Worm (Caenorhabditis elegans) whole organism, L3 larva: ENCODE data around the gene eelo-2.

Source experiments
- R02D3.7 ChIP-seq: fragments of 150-350 bp; optimal IDR thresholded peaks from 2 replicates; lab custom pipeline; 2014; ENCODE audit warnings: missing biosample characterization, missing genetic modification characterization
- ZK546.5 ChIP-seq: sonication (generic microtip); optimal IDR thresholded peaks from 2 replicates; lab custom pipeline; 2017; ENCODE audit warnings: missing biosample characterization, missing genetic modification characterization
- aly-2 ChIP-seq: fragments of 150-350 bp; optimal IDR thresholded peaks from 2 replicates; lab custom pipeline; 2014; ENCODE audit warnings: missing biosample characterization, missing genetic modification characterization
- ama-1 ChIP-seq: fragments of 150-350 bp; optimal IDR thresholded peaks from 2 replicates; lab custom pipeline; 2018
- ceh-16 ChIP-seq: sonication (generic microtip); optimal IDR thresholded peaks from 2 replicates; lab custom pipeline; 2017; ENCODE audit warnings: missing biosample characterization, missing genetic modification characterization
- ceh-28 ChIP-seq: fragments of 150-350 bp; optimal IDR thresholded peaks from 2 replicates; lab custom pipeline; 2014; ENCODE audit warnings: missing biosample characterization, missing genetic modification reagents, missing genetic modification characterization
- ceh-82 ChIP-seq: fragments of 150-350 bp; optimal IDR thresholded peaks from 2 replicates; lab custom pipeline; 2014; ENCODE audit warnings: missing biosample characterization, missing genetic modification characterization
- ceh-9 ChIP-seq: sonication (generic microtip); optimal IDR thresholded peaks from 2 replicates; lab custom pipeline; 2018; ENCODE audit warnings: missing biosample characterization, missing genetic modification characterization
- daf-12 ChIP-seq: fragments of 150-350 bp; optimal IDR thresholded peaks from 2 replicates; lab custom pipeline; 2014; ENCODE audit warnings: missing biosample characterization, missing genetic modification reagents, missing genetic modification characterization
- egl-27 ChIP-seq: sonication (generic microtip); optimal IDR thresholded peaks from 4 replicates; lab custom pipeline; 2017; ENCODE audit warnings: missing biosample characterization, missing genetic modification reagents, missing genetic modification characterization
- egl-5 ChIP-seq: fragments of 150-350 bp; optimal IDR thresholded peaks from 2 replicates; lab custom pipeline; 2017; ENCODE audit warnings: missing biosample characterization, missing genetic modification reagents, missing genetic modification characterization, inconsistent platforms
- elt-1 ChIP-seq: fragments of 150-350 bp; optimal IDR thresholded peaks from 2 replicates; lab custom pipeline; 2014; ENCODE audit warnings: missing biosample characterization, missing genetic modification characterization
- elt-2 ChIP-seq: sonication (generic microtip); optimal IDR thresholded peaks from 2 replicates; lab custom pipeline; 2016; ENCODE audit warnings: missing genetic modification reagents, mild to moderate bottlenecking, missing genetic modification characterization, missing compliant biosample characterization
- elt-3 ChIP-seq, 3 experiments: fragments of 150-350 bp in 1 of 3; sonication (generic microtip) in 2 of 3; optimal IDR thresholded peaks; 2 replicates in 2 of 3; 4 replicates in 1 of 3; lab custom pipeline; 2014 to 2017; ENCODE audit warnings: missing biosample characterization in 3 of 3, missing genetic modification characterization in 3 of 3
- eor-1 ChIP-seq, 2 experiments: fragments of 150-350 bp; optimal IDR thresholded peaks; 2 replicates each; lab custom pipeline; 2014 to 2018; ENCODE audit warnings: missing biosample characterization in 2 of 2, missing genetic modification characterization in 2 of 2
- fkh-10 ChIP-seq: sonication (generic microtip); optimal IDR thresholded peaks from 2 replicates; lab custom pipeline; 2017; ENCODE audit warnings: missing biosample characterization, missing genetic modification reagents, missing genetic modification characterization
- fkh-2 ChIP-seq: fragments of 150-350 bp; optimal IDR thresholded peaks from 2 replicates; lab custom pipeline; 2014; ENCODE audit warnings: missing biosample characterization, missing genetic modification reagents, missing genetic modification characterization
- fos-1 ChIP-seq: fragments of 150-350 bp; optimal IDR thresholded peaks from 2 replicates; lab custom pipeline; 2014; ENCODE audit warnings: missing biosample characterization, missing genetic modification characterization
- hmg-11 ChIP-seq: sonication (generic microtip); optimal IDR thresholded peaks from 2 replicates; lab custom pipeline; 2016; ENCODE audit warnings: missing genetic modification characterization, missing compliant biosample characterization
- jun-1 ChIP-seq: fragments of 150-350 bp; optimal IDR thresholded peaks from 2 replicates; lab custom pipeline; 2014; ENCODE audit warnings: missing biosample characterization, missing genetic modification reagents, missing genetic modification characterization
- lin-15B ChIP-seq: fragments of 150-350 bp; optimal IDR thresholded peaks from 2 replicates; lab custom pipeline; 2014; ENCODE audit warnings: missing biosample characterization, missing genetic modification characterization
- lin-39 ChIP-seq: fragments of 150-350 bp; optimal IDR thresholded peaks from 2 replicates; lab custom pipeline; 2018; ENCODE audit warnings: missing biosample characterization, missing genetic modification reagents, missing genetic modification characterization
- lsy-12 ChIP-seq: sonication (generic microtip); optimal IDR thresholded peaks from 2 replicates; lab custom pipeline; 2016; ENCODE audit warnings: mild to moderate bottlenecking, missing genetic modification characterization, missing compliant biosample characterization
- mdl-1 ChIP-seq: fragments of 150-350 bp; optimal IDR thresholded peaks from 2 replicates; lab custom pipeline; 2014; ENCODE audit warnings: missing biosample characterization, missing genetic modification characterization
- mml-1 ChIP-seq: fragments of 150-350 bp; sonication (generic microtip); optimal IDR thresholded peaks from 3 replicates; lab custom pipeline; 2014; ENCODE audit warnings: missing biosample characterization, missing genetic modification characterization
- nfya-1 ChIP-seq: sonication (generic microtip); optimal IDR thresholded peaks from 2 replicates; lab custom pipeline; 2017; ENCODE audit warnings: missing genetic modification characterization, mild to moderate bottlenecking, missing compliant biosample characterization, antibody characterized with exemption, moderate library complexity; ENCODE audit not compliant: insufficient read depth
- nhr-11 ChIP-seq: fragments of 150-350 bp; optimal IDR thresholded peaks from 2 replicates; lab custom pipeline; 2014; ENCODE audit warnings: missing biosample characterization, missing genetic modification characterization
- nhr-12 ChIP-seq: fragments of 150-350 bp; optimal IDR thresholded peaks from 2 replicates; lab custom pipeline; 2014; ENCODE audit warnings: missing biosample characterization, missing genetic modification characterization
- nhr-23 ChIP-seq: fragments of 150-350 bp; optimal IDR thresholded peaks from 2 replicates; lab custom pipeline; 2014; ENCODE audit warnings: missing biosample characterization, missing genetic modification reagents, missing genetic modification characterization
- nhr-237 ChIP-seq: fragments of 150-350 bp; optimal IDR thresholded peaks from 2 replicates; lab custom pipeline; 2014; ENCODE audit warnings: missing biosample characterization, missing genetic modification characterization
- nhr-25 ChIP-seq: sonication (generic microtip); optimal IDR thresholded peaks from 2 replicates; lab custom pipeline; 2017; ENCODE audit warnings: missing biosample characterization, missing genetic modification characterization
- nhr-28 ChIP-seq: fragments of 150-350 bp; optimal IDR thresholded peaks from 2 replicates; lab custom pipeline; 2014; ENCODE audit warnings: missing biosample characterization, missing genetic modification characterization
- nhr-43 ChIP-seq: sonication (generic microtip); optimal IDR thresholded peaks from 2 replicates; lab custom pipeline; 2016; ENCODE audit warnings: mild to moderate bottlenecking, missing genetic modification characterization, missing compliant biosample characterization; ENCODE audit not compliant: poor library complexity, severe bottlenecking
- nhr-67 ChIP-seq: fragments of 150-350 bp; optimal IDR thresholded peaks from 2 replicates; lab custom pipeline; 2014; ENCODE audit warnings: missing biosample characterization, missing genetic modification characterization
- nhr-76 ChIP-seq: fragments of 150-350 bp; sonication (generic microtip); optimal IDR thresholded peaks from 5 replicates; lab custom pipeline; 2014; ENCODE audit warnings: missing biosample characterization, missing genetic modification characterization
- nhr-77 ChIP-seq: fragments of 150-350 bp; optimal IDR thresholded peaks from 2 replicates; lab custom pipeline; 2014; ENCODE audit warnings: missing biosample characterization, missing genetic modification characterization
- pha-4 ChIP-seq: fragments of 150-350 bp; optimal IDR thresholded peaks from 2 replicates; lab custom pipeline; 2014; ENCODE audit warnings: missing biosample characterization, missing genetic modification reagents, missing genetic modification characterization
- pqm-1 ChIP-seq: fragments of 150-350 bp; optimal IDR thresholded peaks from 2 replicates; lab custom pipeline; 2017; ENCODE audit warnings: missing biosample characterization, missing genetic modification characterization, inconsistent platforms
- sea-2 ChIP-seq: fragments of 150-350 bp; sonication (generic microtip); optimal IDR thresholded peaks from 4 replicates; lab custom pipeline; 2014; ENCODE audit warnings: missing biosample characterization, missing genetic modification reagents, missing genetic modification characterization
- skn-1 ChIP-seq: fragments of 150-350 bp; optimal IDR thresholded peaks from 2 replicates; lab custom pipeline; 2014; ENCODE audit warnings: missing biosample characterization, missing genetic modification characterization
- snpc-4 ChIP-seq: fragments of 150-350 bp; optimal IDR thresholded peaks from 2 replicates; lab custom pipeline; 2014; ENCODE audit warnings: missing biosample characterization, missing genetic modification characterization
- tbx-2 ChIP-seq: sonication (generic microtip); optimal IDR thresholded peaks from 2 replicates; lab custom pipeline; 2016; ENCODE audit warnings: mild to moderate bottlenecking, missing genetic modification characterization, missing compliant biosample characterization
- unc-39 ChIP-seq: sonication (generic microtip); optimal IDR thresholded peaks from 4 replicates; lab custom pipeline; 2017; ENCODE audit warnings: missing biosample characterization, missing genetic modification characterization
- unc-62 ChIP-seq: fragments of 150-350 bp; sonication (generic microtip); optimal IDR thresholded peaks from 4 replicates; lab custom pipeline; 2014; ENCODE audit warnings: missing biosample characterization, missing genetic modification reagents, missing genetic modification characterization
- zag-1 ChIP-seq: fragments of 150-350 bp; optimal IDR thresholded peaks from 2 replicates; lab custom pipeline; 2014; ENCODE audit warnings: missing biosample characterization, missing genetic modification characterization
- ztf-11 ChIP-seq: fragments of 150-350 bp; optimal IDR thresholded peaks from 2 replicates; lab custom pipeline; 2014; ENCODE audit warnings: missing biosample characterization, missing genetic modification characterization
- ztf-4 ChIP-seq: fragments of 150-350 bp; optimal IDR thresholded peaks from 2 replicates; lab custom pipeline; 2014; ENCODE audit warnings: missing biosample characterization, missing genetic modification characterization

eelo-2 gene

DNA sequence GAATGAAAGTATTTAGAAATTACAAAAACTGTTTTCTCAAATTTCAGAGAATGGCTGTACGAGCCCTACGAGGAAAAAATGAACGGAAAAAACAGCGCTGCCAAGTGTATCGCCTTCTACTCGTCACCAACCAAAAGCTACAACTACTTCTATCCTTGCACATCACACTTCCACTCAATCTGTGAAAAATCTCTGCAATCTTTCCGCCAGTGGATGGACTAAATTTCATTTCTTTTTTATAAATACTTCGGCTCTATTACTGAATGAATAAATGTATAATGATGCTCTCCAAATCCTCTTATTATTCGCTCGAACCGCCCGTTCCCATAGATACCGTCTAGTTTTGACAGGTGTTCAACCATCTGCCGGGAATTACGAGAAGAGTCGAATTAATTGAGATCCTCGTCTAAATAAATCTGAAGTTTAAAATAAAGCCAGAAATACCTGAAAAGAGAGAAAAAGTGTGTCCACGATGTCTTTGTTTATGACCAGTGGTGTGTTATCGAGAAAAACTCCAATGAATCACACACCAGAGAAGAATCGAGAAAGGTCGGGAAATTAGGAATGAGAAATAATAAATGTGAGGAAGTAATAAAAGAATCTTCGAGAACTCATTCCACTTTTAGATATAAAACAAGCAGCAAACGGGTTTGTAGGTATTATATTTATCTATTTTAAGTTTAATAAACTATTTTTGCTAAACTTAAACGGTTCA is 27.7 kb downstream of the eelo-2 start:
- TF ChIP-seq ama-1: peak; percentile 10
- TF ChIP-seq nhr-237 (tag; lab: Kevin White, UChicago): no peak
- TF ChIP-seq aly-2: no peak
- no peak for TF ChIP-seq fos-1 (tag; lab: Kevin White, UChicago)

DNA sequence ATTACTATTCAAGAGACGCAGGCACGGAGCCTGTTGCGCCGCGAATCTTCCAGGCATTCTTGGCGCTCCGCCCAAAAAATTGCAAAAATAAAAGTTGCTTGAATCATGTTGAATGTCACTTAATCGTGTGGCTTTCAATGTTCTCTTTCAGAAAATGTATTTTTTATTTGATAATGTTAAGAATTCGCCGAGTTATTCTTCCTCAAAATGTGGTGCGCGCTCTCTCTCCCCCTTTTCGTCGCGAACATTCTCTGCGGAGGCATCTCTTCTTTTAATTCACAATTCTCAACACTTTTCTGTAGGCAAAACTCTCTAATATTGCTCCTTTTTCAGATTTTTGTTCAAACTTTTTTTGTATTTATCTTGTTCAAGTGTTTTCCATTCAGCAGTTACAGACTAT is 28.4 kb downstream of the eelo-2 start:
- TF ChIP-seq aly-2 (no peak), lin-15B (tag; lab: Kevin White, UChicago) (peak; percentile 88), nhr-23 (peak; percentile 98), hmg-11 (tag; lab: Kevin White, UChicago) (peak; percentile 90), nhr-76 (tag; lab: Kevin White, UChicago) (peak; percentile 73), elt-1 (tag; lab: Kevin White, UChicago) (peak; percentile 42), ama-1 (peak; percentile 87), eor-1 (tag; optimal IDR thresholded peaks at IDR 0.05; lab: Kevin White, UChicago) (peak; percentile 79 to 89), daf-12 (tag; lab: Kevin White, UChicago) (peak; percentile 68), snpc-4 (tag; lab: Kevin White, UChicago) (peak; percentile 78), nhr-77 (tag; lab: Kevin White, UChicago) (peak; percentile 86), ceh-28 (tag; lab: Kevin White, UChicago) (peak; percentile 89), sea-2 (GFP tag; lab: Kevin White, UChicago) (peak; percentile 37), elt-2 (tag; lab: Kevin White, UChicago) (peak; percentile 83), mdl-1 (tag; lab: Kevin White, UChicago) (peak; percentile 31), lsy-12 (peak; percentile 100), egl-5 (tag; lab: Kevin White, UChicago) (peak; percentile 97), nhr-25 (tag; lab: Kevin White, UChicago) (peak; percentile 89), nhr-237 (tag; lab: Kevin White, UChicago) (peak; percentile 50), R02D3.7 (tag; lab: Kevin White, UChicago) (peak; percentile 80), nhr-28 (tag; lab: Kevin White, UChicago) (no peak), ztf-11 (tag; lab: Kevin White, UChicago) (no peak), lin-39 (tag; lab: Kevin White, UChicago) (peak; percentile 91), ceh-16 (tag; lab: Kevin White, UChicago) (peak; percentile 3), nfya-1 (tag; lab: Kevin White, UChicago) (peak; percentile 94), zag-1 (tag; lab: Kevin White, UChicago) (peak; percentile 34), fos-1 (tag; lab: Kevin White, UChicago) (peak; percentile 91), egl-27 (tag; lab: Kevin White, UChicago) (peak; percentile 64), elt-3 (tag; optimal IDR thresholded peaks at IDR 0.05; lab: Kevin White, UChicago) (peak in 1 of 3 experiments; percentile 87), nhr-11 (peak; percentile 98), ztf-4 (peak; percentile 86), tbx-2 (tag; lab: Kevin White, UChicago) (peak; percentile 93), ceh-82 (tag; lab: Kevin White, UChicago) (peak; percentile 88), nhr-43 (tag; lab: Kevin White, UChicago) (peak; percentile 76), unc-39 (no peak), pha-4 (tag; lab: Kevin White, UChicago) (peak; percentile 96), nhr-12 (tag; lab: Kevin White, UChicago) (no peak), pqm-1 (tag; lab: Kevin White, UChicago) (peak; percentile 92), nhr-67 (tag; lab: Kevin White, UChicago) (peak; percentile 22), jun-1 (tag; lab: Kevin White, UChicago) (peak; percentile 97), ceh-9 (tag; lab: Kevin White, UChicago) (no peak), unc-62 (GFP tag; lab: Kevin White, UChicago) (peak; percentile 81), mml-1 (tag; lab: Kevin White, UChicago) (no peak), fkh-10 (GFP tag; lab: Kevin White, UChicago) (peak; percentile 100), skn-1 (tag; lab: Kevin White, UChicago) (peak; percentile 86), ZK546.5 (tag; lab: Kevin White, UChicago) (peak; percentile 49), fkh-2 (tag; lab: Kevin White, UChicago) (no peak)
